Fruit fly (Drosophila melanogaster): Measurements from ENCODE around the gene CG6126.

DNA sequence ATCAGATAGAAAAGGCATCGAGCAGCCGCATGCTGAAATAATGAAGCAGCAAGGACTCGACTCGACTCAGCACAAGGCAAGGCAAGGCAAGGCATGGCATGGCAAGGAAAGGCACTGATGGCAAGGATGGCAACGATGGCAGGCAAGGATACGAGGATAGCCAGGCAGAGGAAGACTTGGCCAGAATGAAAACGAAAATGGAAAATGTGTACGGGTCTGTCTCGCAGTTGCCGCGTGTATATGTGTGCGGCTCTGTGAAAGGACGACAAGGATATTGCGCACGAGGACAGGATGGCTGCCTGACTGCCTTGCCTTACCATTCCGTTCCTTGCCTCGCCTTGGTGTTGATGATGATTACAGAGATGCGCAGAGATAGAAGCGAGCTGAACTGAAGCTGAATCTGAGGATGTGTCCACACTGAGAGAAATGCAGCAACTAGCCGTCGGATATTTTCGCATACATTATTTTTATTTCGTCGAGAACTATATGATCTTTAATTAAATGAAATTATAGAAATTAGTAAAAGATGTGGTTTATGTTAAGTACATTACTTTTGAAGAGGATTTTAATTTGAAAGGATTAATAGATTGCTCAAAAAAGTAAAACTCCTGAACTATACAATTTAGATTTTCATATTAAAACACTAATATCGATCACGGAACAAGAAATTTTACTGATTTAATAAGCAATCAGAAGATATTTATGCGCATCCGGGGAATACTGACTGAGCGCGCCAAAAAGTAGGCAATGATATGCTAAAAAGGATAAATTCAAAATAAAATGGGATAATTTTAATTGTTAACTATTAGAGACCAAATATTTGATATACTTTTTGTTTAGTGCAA, 11.8 kb upstream of the CG6126 start:
- TF ChIP-seq CTCF (optimal IDR thresholded peaks at IDR 0.05) (no peak), CG8478 (optimal IDR thresholded peaks at IDR 0.05) (no peak)

Data from S2 (cell line).